Fruit fly (Drosophila melanogaster) whole organism, prepupa: ENCODE data around the gene CG6055.

ENCODE experiments used
- CG11294 ChIP-seq: fragments of 200-800 bp; sonication (Bioruptor generic); IDR thresholded peaks from 2 replicates; pipeline ENCODE4 v1.3.6; 2022; ENCODE audit warnings: missing biosample characterization, missing genetic modification characterization
- CG16779 ChIP-seq: fragments of 200-800 bp; sonication (Bioruptor generic); optimal IDR thresholded peaks from 3 replicates; lab custom pipeline; 2017; ENCODE audit warnings: missing biosample characterization, mild to moderate bottlenecking, missing genetic modification characterization

DNA sequence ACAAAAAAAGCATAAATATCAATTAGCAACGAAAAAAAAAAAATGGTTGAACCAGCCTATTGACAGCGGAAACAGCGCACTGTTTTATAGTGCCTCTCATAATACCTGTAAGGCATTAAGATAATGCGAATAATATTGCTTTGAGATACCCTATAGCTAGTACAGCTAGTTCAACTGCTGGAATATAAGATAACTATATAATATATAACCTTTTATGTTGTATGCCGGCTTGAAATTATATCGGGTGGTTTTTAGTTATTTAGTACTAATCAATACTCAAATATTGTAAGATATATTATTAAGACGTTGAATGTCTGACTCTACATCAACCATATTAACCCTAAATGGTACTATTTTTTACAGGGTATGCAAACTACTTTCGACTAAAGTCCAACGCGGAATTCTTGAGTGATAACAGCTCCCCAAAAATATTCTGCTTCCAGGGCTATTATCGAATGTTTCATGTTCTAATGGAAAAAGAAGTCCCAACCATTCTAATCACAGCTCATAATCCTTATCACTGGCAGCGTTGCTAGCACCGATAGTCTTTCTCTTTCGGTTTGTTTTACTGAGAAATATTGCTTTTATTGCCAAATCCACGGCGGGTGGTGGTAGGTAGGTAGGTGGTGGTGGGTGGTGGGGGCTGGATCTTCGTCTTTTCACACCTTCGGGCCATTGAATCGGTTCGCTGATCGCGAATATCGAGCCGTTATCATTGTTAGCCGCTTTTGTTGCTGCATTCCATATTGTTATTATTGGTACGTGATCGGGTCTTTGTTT lies 32.2 kb upstream of the CG6055 start:
- TF ChIP-seq CG11294 (GFP tag; lab: Robert Waterston, UW) (no peak), CG16779 (tag; lab: Kevin White, UChicago) (no peak)
